Worm (Caenorhabditis elegans) whole organism, L4 larva: ENCODE measurements around the gene F09G8.5.
A peak's percentile ranks its signal among the peaks of the same experiment; 100 is the strongest.

ENCODE experiments used
- F37D6.2 ChIP-seq: sonication (generic microtip); optimal IDR thresholded peaks from 2 replicates; lab custom pipeline; 2016; ENCODE audit warnings: mild to moderate bottlenecking, missing genetic modification characterization, missing compliant biosample characterization
- F49E8.2 ChIP-seq: sonication (generic microtip); optimal IDR thresholded peaks from 2 replicates; lab custom pipeline; 2016; ENCODE audit warnings: missing compliant biosample characterization, mild to moderate bottlenecking, missing genetic modification characterization, borderline replicate concordance
- T20F7.1 ChIP-seq: fragments of 200-800 bp; sonication (Bioruptor generic); optimal IDR thresholded peaks from 2 replicates; lab custom pipeline; 2018; ENCODE audit warnings: mild to moderate bottlenecking, missing genetic modification characterization, missing compliant biosample characterization
- Y48G9A.11 ChIP-seq: fragments of 200-800 bp; sonication (Bioruptor generic); IDR thresholded peaks from 2 replicates; pipeline ENCODE4 v1.3.6; 2022; ENCODE audit warnings: missing genetic modification reagents, missing genetic modification characterization, missing compliant biosample characterization
- Y5F2A.4 ChIP-seq: fragments of 200-800 bp; sonication (Bioruptor generic); optimal IDR thresholded peaks from 2 replicates; lab custom pipeline; 2018; ENCODE audit warnings: mild to moderate bottlenecking, missing genetic modification characterization, missing compliant biosample characterization
- ZK337.2 ChIP-seq: fragments of 200-800 bp; sonication (Bioruptor generic); IDR thresholded peaks from 2 replicates; pipeline ENCODE4 v1.3.6; 2022; ENCODE audit warnings: missing genetic modification reagents, missing genetic modification characterization, missing compliant biosample characterization
- aha-1 ChIP-seq: fragments of 150-350 bp; peaks from one replicate; lab custom pipeline; 2014; ENCODE audit warnings: missing biosample characterization, missing genetic modification characterization
- arid-1 ChIP-seq: fragments of 200-800 bp; sonication (Bioruptor generic); conservative IDR thresholded peaks from 2 replicates; pipeline ENCODE4 v1.3.6; 2022; ENCODE audit warnings: missing genetic modification reagents, missing genetic modification characterization, missing compliant biosample characterization
- ceh-44 ChIP-seq: fragments of 200-800 bp; sonication (Bioruptor generic); IDR thresholded peaks from 2 replicates; pipeline ENCODE4 v1.3.6; 2022; ENCODE audit warnings: missing genetic modification reagents, missing genetic modification characterization, missing compliant biosample characterization
- ces-1 ChIP-seq: fragments of 150-350 bp; sonication (generic microtip); optimal IDR thresholded peaks from 4 replicates; lab custom pipeline; 2014; ENCODE audit warnings: missing biosample characterization, missing genetic modification reagents, missing genetic modification characterization
- ctbp-1 ChIP-seq: fragments of 200-800 bp; sonication (Bioruptor generic); IDR thresholded peaks from 2 replicates; pipeline ENCODE4 v1.3.6; 2022; ENCODE audit warnings: missing genetic modification reagents, missing genetic modification characterization, missing compliant biosample characterization
- dmd-8 ChIP-seq: fragments of 200-800 bp; sonication (Bioruptor generic); IDR thresholded peaks from 2 replicates; pipeline ENCODE4 v1.3.6; 2022; ENCODE audit warnings: missing genetic modification characterization, missing compliant biosample characterization
- dmd-9 ChIP-seq: fragments of 200-800 bp; sonication (Bioruptor generic); IDR thresholded peaks from 2 replicates; pipeline ENCODE4 v1.3.6; 2022; ENCODE audit warnings: missing genetic modification reagents, missing genetic modification characterization, missing compliant biosample characterization
- dpl-1 ChIP-seq: fragments of 150-350 bp; optimal IDR thresholded peaks from 2 replicates; lab custom pipeline; 2014; ENCODE audit warnings: missing biosample characterization, missing genetic modification reagents, missing genetic modification characterization
- duxl-1 ChIP-seq: sonication (generic microtip); optimal IDR thresholded peaks from 2 replicates; lab custom pipeline; 2016; ENCODE audit warnings: mild to moderate bottlenecking, missing genetic modification characterization, moderate library complexity, missing compliant biosample characterization; ENCODE audit not compliant: poor library complexity
- dve-1 ChIP-seq: sonication (generic microtip); optimal IDR thresholded peaks from 2 replicates; lab custom pipeline; 2017; ENCODE audit warnings: antibody characterized with exemption, mild to moderate bottlenecking, missing genetic modification characterization, missing compliant biosample characterization; ENCODE audit not compliant: insufficient read depth
- egl-27 ChIP-seq: sonication (generic microtip); optimal IDR thresholded peaks from 3 replicates; lab custom pipeline; 2017; ENCODE audit warnings: missing biosample characterization, missing genetic modification reagents, missing genetic modification characterization
- hif-1 ChIP-seq, 2 experiments: sonication (generic microtip); optimal IDR thresholded peaks; 2 replicates each; lab custom pipeline; 2016 to 2017; ENCODE audit warnings: missing compliant biosample characterization in 2 of 2, missing genetic modification characterization in 2 of 2, missing genetic modification reagents in 2 of 2, missing genotype in 2 of 2, mild to moderate bottlenecking in 1 of 2
- hmg-1.1 ChIP-seq: fragments of 200-800 bp; sonication (Bioruptor generic); IDR thresholded peaks from 2 replicates; pipeline ENCODE4 v1.3.6; 2022; ENCODE audit warnings: missing genetic modification reagents, missing genetic modification characterization, missing compliant biosample characterization
- lim-7 ChIP-seq: fragments of 200-800 bp; sonication (Bioruptor generic); IDR thresholded peaks from 2 replicates; pipeline ENCODE4 v1.3.6; 2022; ENCODE audit warnings: missing genetic modification characterization, missing compliant biosample characterization
- lin-15B ChIP-seq: fragments of 150-350 bp; sonication (generic microtip); optimal IDR thresholded peaks from 3 replicates; lab custom pipeline; 2014; ENCODE audit warnings: missing biosample characterization, missing genetic modification characterization
- lin-29 ChIP-seq: fragments of 200-800 bp; sonication (Bioruptor generic); IDR thresholded peaks from 2 replicates; pipeline ENCODE4 v1.3.6; 2022; ENCODE audit warnings: missing genetic modification reagents, missing genetic modification characterization, missing compliant biosample characterization
- madf-5 ChIP-seq, 2 experiments: fragments of 200-800 bp; sonication (Bioruptor generic); IDR thresholded peaks; 2 replicates each; pipeline ENCODE4 v1.3.6; 2022; ENCODE audit warnings: missing compliant biosample characterization in 2 of 2, missing genetic modification characterization in 2 of 2
- nhr-111 ChIP-seq: fragments of 200-800 bp; sonication (Bioruptor generic); optimal IDR thresholded peaks from 2 replicates; lab custom pipeline; 2018; ENCODE audit warnings: mild to moderate bottlenecking, missing genetic modification characterization, missing compliant biosample characterization
- nhr-237 ChIP-seq: sonication (generic microtip); optimal IDR thresholded peaks from 2 replicates; lab custom pipeline; 2017; ENCODE audit warnings: missing biosample characterization, missing genetic modification characterization
- nhr-41 ChIP-seq: fragments of 200-800 bp; sonication (Bioruptor generic); IDR thresholded peaks from 2 replicates; pipeline ENCODE4 v1.3.6; 2022; ENCODE audit warnings: missing genetic modification reagents, missing genetic modification characterization, missing compliant biosample characterization
- nhr-76 ChIP-seq: fragments of 150-350 bp; optimal IDR thresholded peaks from 2 replicates; lab custom pipeline; 2014; ENCODE audit warnings: missing biosample characterization, missing genetic modification characterization
- set-16 ChIP-seq: fragments of 200-800 bp; sonication (Bioruptor generic); IDR thresholded peaks from 2 replicates; pipeline ENCODE4 v1.3.6; 2022; ENCODE audit warnings: missing genetic modification reagents, missing genetic modification characterization, missing compliant biosample characterization
- spr-3 ChIP-seq: fragments of 200-800 bp; sonication (Bioruptor generic); optimal IDR thresholded peaks from 2 replicates; lab custom pipeline; 2018; ENCODE audit warnings: mild to moderate bottlenecking, missing genetic modification characterization, missing compliant biosample characterization
- unc-130 ChIP-seq: sonication (generic microtip); optimal IDR thresholded peaks from 2 replicates; lab custom pipeline; 2016; ENCODE audit warnings: missing genetic modification reagents, missing genetic modification characterization, missing compliant biosample characterization
- unc-39 ChIP-seq: sonication (generic microtip); optimal IDR thresholded peaks from 2 replicates; lab custom pipeline; 2017; ENCODE audit warnings: missing biosample characterization, missing genetic modification characterization
- unc-62 ChIP-seq, 3 experiments: fragments of 150-350 bp in 1 of 3; sonication (generic microtip); optimal IDR thresholded peaks in 2 of 3; peaks in 1 of 3; 1 replicate in 1 of 3; 2 replicates in 2 of 3; lab custom pipeline; 2014 to 2017; ENCODE audit warnings: missing biosample characterization in 3 of 3, missing genetic modification characterization in 3 of 3, missing genetic modification reagents in 3 of 3, missing genotype in 1 of 3
- zag-1 ChIP-seq: fragments of 150-350 bp; optimal IDR thresholded peaks from 2 replicates; lab custom pipeline; 2014; ENCODE audit warnings: missing biosample characterization, missing genetic modification characterization
- zfp-3 ChIP-seq: fragments of 200-800 bp; sonication (Bioruptor generic); conservative IDR thresholded peaks from 2 replicates; pipeline ENCODE4 v1.3.6; 2022; ENCODE audit warnings: missing genetic modification reagents, missing genetic modification characterization, missing compliant biosample characterization

The F09G8.5 gene

ce11 chrIII:8271676-8272225, 17.0 kb downstream of the F09G8.5 start, which contains the start of the genes mps-4 and F09G8.10:
mps-4 (minus strand) TSS chrIII:8271776.
F09G8.10 (minus strand) TSS chrIII:8272175.
- TF ChIP-seq arid-1 (GFP tag; lab: Robert Waterston, UW) (no peak), lin-15B (no peak), T20F7.1 (GFP tag; lab: Kevin White, UChicago) (no peak), egl-27 (tag; lab: Kevin White, UChicago) (no peak), ceh-44 (GFP tag; lab: Robert Waterston, UW) (no peak), nhr-237 (no peak), spr-3 (GFP tag; lab: Kevin White, UChicago) (no peak), dmd-9 (GFP tag; lab: Robert Waterston, UW) (no peak), ces-1 (GFP tag; lab: Kevin White, UChicago) (no peak), lim-7 (no peak), dpl-1 (no peak), ctbp-1 (GFP tag; lab: Robert Waterston, UW) (no peak), Y48G9A.11 (GFP tag; lab: Robert Waterston, UW) (no peak), nhr-41 (no peak), set-16 (no peak), lin-29 (GFP tag; lab: Robert Waterston, UW) (no peak)

ce11 chrIII:8275871-8276270, 21.1 kb downstream of the F09G8.5 start, which contains the start of gene clec-160:
clec-160 (minus strand) TSS chrIII:8275971.
- TF ChIP-seq dmd-8 (GFP tag; lab: Robert Waterston, UW) (no peak), zag-1 (tag; lab: Kevin White, UChicago) (no peak), hmg-1.1 (GFP tag; lab: Robert Waterston, UW) (no peak), dve-1 (tag; lab: Kevin White, UChicago) (no peak), hif-1 (tag; optimal IDR thresholded peaks at IDR 0.05; lab: Kevin White, UChicago) (no peak), zfp-3 (GFP tag; lab: Robert Waterston, UW) (no peak), madf-5 (GFP tag; IDR thresholded peaks at IDR 0.05; lab: Robert Waterston, UW) (no peak), nhr-76 (tag; lab: Kevin White, UChicago) (no peak), unc-62 (GFP tag; optimal IDR thresholded peaks at IDR 0.05 in 1 of 2; lab: Kevin White, UChicago) (no peak), unc-62 (tag; optimal IDR thresholded peaks at IDR 0.05; lab: Kevin White, UChicago) (no peak), unc-39 (no peak), ZK337.2 (no peak), duxl-1 (no peak), arid-1 (GFP tag; lab: Robert Waterston, UW) (no peak), Y5F2A.4 (GFP tag; lab: Kevin White, UChicago) (no peak), F49E8.2 (tag; lab: Kevin White, UChicago) (no peak)

- TF ChIP-seq nhr-111 (GFP tag; lab: Kevin White, UChicago), result no peak
- no peak for TF ChIP-seq unc-62 (GFP tag; optimal IDR thresholded peaks at IDR 0.05 in 1 of 2; lab: Kevin White, UChicago)
- no peak for TF ChIP-seq unc-62 (tag; optimal IDR thresholded peaks at IDR 0.05; lab: Kevin White, UChicago)
Measured at ce11 chrIII:8278801-8279200, 24.0 kb downstream of the F09G8.5 start, which contains the start of gene mig-10. mig-10 (plus strand) TSS chrIII:8279101.

ce11 chrIII:8279567-8279966, 24.8 kb downstream of the F09G8.5 start:
- no peak for TF ChIP-seq unc-130

- TF ChIP-seq unc-62 (GFP tag; optimal IDR thresholded peaks at IDR 0.05 in 1 of 2; lab: Kevin White, UChicago), result peak in 1 of 2 experiments; percentile 94
- no peak for TF ChIP-seq unc-62 (tag; optimal IDR thresholded peaks at IDR 0.05; lab: Kevin White, UChicago)
- TF ChIP-seq aha-1 (tag; lab: Kevin White, UChicago), result peak; percentile 99
- no peak for TF ChIP-seq F37D6.2 (tag; lab: Kevin White, UChicago)
Measured at ce11 chrIII:8280352-8280751, 25.6 kb downstream of the F09G8.5 start.
